Worm (Caenorhabditis elegans) whole organism, L4/young adult: ENCODE data around the gene snf-11.
"Not testable (repeated sequence)": the region's sequence is repeated elsewhere in the genome, so short reads cannot be mapped to it uniquely, and the experiment has no call there.

Experiments
- W03F9.2 ChIP-seq: fragments of 150-350 bp; optimal IDR thresholded peaks from 2 replicates; lab custom pipeline; 2014; ENCODE audit warnings: missing biosample characterization, missing genetic modification characterization
- dao-5 ChIP-seq: sonication (generic microtip); optimal IDR thresholded peaks from 2 replicates; lab custom pipeline; 2016; ENCODE audit warnings: missing genotype, missing genetic modification characterization, moderate library complexity, missing compliant biosample characterization
- him-1 ChIP-seq: sonication (generic microtip); optimal IDR thresholded peaks from 2 replicates; lab custom pipeline; 2016; ENCODE audit warnings: missing genotype, missing genetic modification reagents, missing genetic modification characterization, missing compliant biosample characterization

The snf-11 gene

DNA sequence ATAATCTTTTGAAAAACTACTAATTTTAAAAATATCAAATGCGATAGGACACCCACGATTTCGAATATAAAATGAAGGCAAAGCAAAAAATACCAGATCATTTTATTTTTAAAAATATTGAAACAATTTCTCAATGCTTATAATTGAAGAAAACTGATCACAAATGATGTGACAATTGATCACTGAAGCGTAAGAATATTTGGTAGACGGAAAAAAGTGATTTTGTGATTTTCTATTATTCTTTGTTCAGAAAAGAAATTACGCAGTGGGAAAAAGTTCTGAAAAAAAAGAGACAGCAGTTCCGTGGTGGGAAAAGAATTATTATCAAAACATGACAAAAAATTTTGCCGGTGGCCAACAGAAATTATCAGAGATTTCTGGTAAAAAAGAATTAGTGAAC lies 9.6 kb downstream of the snf-11 start, which contains the start of gene T03F7.5:
TSS of gene T03F7.5 (minus strand) at position 101 of the 400 bp plus-strand sequence.
- TF ChIP-seq dao-5 (no peak), him-1 (tag; lab: Kevin White, UChicago) (no peak), W03F9.2 (tag; lab: Kevin White, UChicago) (no peak)

ce11 chrV:11294393-11294792 lies 13.9 kb downstream of the snf-11 start, which contains the start of gene T03F7.6:
Gene T03F7.6, plus strand, starts transcription at chrV:11294693.
- TF ChIP-seq W03F9.2 (tag; lab: Kevin White, UChicago) (no peak), him-1 (tag; lab: Kevin White, UChicago) (no peak), dao-5 (no peak)

DNA sequence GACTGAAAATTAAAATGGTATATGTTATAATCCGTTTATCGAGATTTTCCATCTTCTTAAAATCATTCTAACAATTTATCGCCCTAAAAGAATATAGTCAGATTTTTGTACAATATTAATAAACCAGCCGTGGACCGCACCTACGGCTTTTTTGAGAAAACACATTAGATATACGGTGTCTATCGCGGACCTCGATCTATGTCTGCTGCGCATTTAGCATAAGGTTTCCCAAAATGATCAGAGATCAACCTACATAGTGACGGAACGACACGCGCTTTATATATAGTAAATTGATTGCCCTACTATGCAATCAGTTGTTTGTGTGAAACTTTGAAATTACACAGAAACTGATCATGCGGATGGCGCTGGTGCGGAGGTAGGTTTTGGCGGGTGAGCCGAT lies 15.6 kb downstream of the snf-11 start:
- TF ChIP-seq dao-5: no peak
- TF ChIP-seq him-1 (tag; lab: Kevin White, UChicago): no peak
- no peak for TF ChIP-seq W03F9.2 (tag; lab: Kevin White, UChicago)

DNA sequence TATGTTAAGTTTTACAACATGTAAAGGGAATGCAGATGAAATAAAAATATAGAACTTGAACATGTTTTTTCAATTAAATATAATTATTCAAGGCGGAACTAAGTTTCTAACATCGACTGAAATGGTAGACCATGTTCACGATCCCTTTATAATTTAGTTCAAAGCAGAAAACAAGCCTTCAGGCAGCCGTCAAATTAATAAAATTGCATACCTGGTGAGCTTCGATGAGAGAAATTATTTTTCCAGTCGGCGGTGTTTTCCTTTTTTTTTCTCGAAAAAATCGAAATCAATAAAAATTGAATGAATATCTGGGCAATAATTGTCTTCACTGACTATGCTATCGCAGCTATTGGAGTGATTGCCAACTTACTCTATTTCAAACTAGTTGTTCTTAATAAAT lies 17.4 kb downstream of the snf-11 start, which contains the start of gene C03E10.1:
TSS of gene C03E10.1 (plus strand) at position 301 of the 400 bp plus-strand sequence.
- TF ChIP-seq him-1 (tag; lab: Kevin White, UChicago): no peak
- no peak for TF ChIP-seq dao-5
- no peak for TF ChIP-seq W03F9.2 (tag; lab: Kevin White, UChicago)

- TF ChIP-seq W03F9.2 (tag; lab: Kevin White, UChicago); dao-5; him-1 (tag; lab: Kevin White, UChicago): not testable (repeated sequence)
Measured at ce11 chrV:11286114-11286513, 22.1 kb downstream of the snf-11 start, which contains the start of gene C03E10.3. Gene C03E10.3, plus strand, starts transcription at chrV:11286414.

ce11 chrV:11282272-11282671 lies 26.0 kb downstream of the snf-11 start, which contains the start of gene gly-20:
Gene gly-20, plus strand, starts transcription at chrV:11282572.
- TF ChIP-seq him-1 (tag; lab: Kevin White, UChicago) (no peak), W03F9.2 (tag; lab: Kevin White, UChicago) (no peak), dao-5 (no peak)

ce11 chrV:11281414-11282209 lies 26.6 kb downstream of the snf-11 start:
- no peak for TF ChIP-seq dao-5
- no peak for TF ChIP-seq W03F9.2 (tag; lab: Kevin White, UChicago)
- TF ChIP-seq him-1 (tag; lab: Kevin White, UChicago): no peak

DNA sequence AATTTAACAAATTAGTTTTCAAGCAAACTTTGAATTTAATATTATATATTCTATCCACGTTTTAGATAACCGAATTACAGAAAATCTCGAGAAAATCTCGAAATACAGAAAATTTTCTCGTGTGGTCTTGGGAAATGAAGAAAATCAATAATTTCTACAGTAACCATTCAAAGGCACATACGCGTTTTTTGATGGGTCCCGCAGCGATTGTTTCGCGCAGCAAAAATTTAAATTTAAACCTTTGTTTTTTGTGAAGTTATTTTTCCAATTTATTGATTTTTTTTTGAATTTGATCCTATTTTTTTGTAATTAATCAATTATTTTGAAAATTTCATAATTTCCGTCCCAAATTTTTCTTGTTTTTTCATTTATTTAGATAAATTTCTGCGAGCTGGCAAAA lies 28.7 kb downstream of the snf-11 start:
- TF ChIP-seq dao-5 (no peak), him-1 (tag; lab: Kevin White, UChicago) (no peak), W03F9.2 (tag; lab: Kevin White, UChicago) (no peak)

DNA sequence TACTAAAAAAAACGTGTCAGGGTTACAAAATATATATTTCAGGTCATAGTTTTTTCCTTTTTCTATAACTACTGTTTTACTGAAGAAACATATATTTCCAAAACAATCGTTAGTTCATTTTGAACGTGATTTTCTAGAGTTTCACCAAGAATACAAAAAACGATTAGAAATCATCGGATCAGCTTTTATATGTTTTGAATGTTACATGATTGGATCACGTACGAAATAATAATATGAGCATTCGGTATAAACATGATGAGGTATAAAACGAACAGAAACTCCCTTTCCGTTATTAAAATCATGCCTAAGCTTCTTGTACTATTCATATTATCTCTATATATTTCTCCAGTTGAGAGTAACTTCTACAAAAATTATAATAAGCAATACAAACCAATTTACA lies 35.4 kb downstream of the snf-11 start, which contains the start of gene clec-223:
TSS of gene clec-223 (plus strand) at position 301 of the 400 bp plus-strand sequence.
- no peak for TF ChIP-seq W03F9.2 (tag; lab: Kevin White, UChicago)

- no peak for TF ChIP-seq him-1 (tag; lab: Kevin White, UChicago)
- no peak for TF ChIP-seq dao-5
- TF ChIP-seq W03F9.2 (tag; lab: Kevin White, UChicago): no peak
Measured at ce11 chrV:11271051-11271450, 37.2 kb downstream of the snf-11 start, which contains the start of gene clec-222. Gene clec-222, plus strand, starts transcription at chrV:11271351.

DNA sequence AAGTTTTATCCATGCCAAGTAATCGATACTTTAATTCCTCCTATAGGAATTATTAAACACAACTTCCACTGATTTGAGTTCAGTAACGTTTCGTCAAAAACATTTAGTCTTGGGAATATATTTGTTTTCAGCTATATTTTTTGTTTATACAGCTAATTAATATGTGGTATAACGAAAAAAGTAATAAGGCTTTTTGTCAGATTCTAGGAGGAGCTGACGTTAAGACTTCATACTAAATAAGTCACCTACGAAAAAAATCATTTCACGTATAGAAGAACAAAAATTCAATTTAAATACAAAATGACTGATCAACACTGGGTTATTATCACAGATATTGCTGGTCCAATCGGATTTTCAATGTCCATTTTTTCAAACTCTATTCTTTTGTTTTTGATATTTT lies 39.5 kb downstream of the snf-11 start, which contains the start of gene str-115:
TSS of gene str-115 (plus strand) at position 301 of the 400 bp plus-strand sequence.
- TF ChIP-seq dao-5: no peak
- TF ChIP-seq W03F9.2 (tag; lab: Kevin White, UChicago): no peak
- TF ChIP-seq him-1 (tag; lab: Kevin White, UChicago): no peak

DNA sequence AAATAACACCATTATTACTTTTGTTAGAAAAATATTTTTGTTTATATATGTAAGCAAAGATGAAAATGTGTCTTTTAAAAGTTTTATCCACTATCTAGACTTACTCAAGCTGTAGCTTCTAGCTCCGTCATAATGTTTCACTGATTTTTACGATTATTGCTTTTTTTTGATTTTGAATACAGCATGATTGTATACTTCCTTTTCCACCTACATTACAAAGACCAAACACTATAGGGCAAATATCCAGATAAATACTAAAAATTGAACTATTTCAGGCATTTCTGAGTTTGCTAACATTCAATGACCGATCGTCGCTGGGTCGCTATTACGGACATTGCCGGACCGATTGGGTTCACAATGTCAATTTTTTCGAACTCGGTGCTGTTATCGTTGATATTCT lies 41.6 kb downstream of the snf-11 start, which contains the start of gene str-116:
TSS of gene str-116 (plus strand) at position 301 of the 400 bp plus-strand sequence.
- no peak for TF ChIP-seq W03F9.2 (tag; lab: Kevin White, UChicago)
- TF ChIP-seq dao-5: no peak
- TF ChIP-seq him-1 (tag; lab: Kevin White, UChicago): no peak

DNA sequence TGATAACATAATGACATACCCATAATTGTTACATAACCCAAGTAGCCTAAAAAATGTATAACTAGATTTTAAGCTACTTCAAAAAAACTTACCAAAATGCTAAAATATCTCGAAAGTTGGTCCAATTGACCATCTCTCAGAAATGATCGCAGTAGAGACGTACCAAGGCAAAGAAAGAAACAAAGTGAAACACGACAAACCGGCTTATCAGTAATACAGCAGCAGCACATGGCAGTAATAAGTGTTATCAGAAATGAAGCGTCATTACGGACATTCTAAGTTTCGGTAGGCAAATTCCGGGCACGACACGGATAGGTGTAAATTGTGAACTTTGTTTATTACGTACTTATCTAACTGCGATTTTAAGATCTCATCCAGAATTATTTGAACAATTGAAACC lies 42.8 kb downstream of the snf-11 start, which contains the start of gene cln-3.1:
TSS of gene cln-3.1 (minus strand) at position 171 of the 400 bp plus-strand sequence.
- no peak for TF ChIP-seq him-1 (tag; lab: Kevin White, UChicago)
- TF ChIP-seq W03F9.2 (tag; lab: Kevin White, UChicago): no peak
- no peak for TF ChIP-seq dao-5

- TF ChIP-seq W03F9.2 (tag; lab: Kevin White, UChicago) (no peak), him-1 (tag; lab: Kevin White, UChicago) (no peak), dao-5 (no peak)
Measured at ce11 chrV:11263025-11263424, 45.2 kb downstream of the snf-11 start, which contains the start of gene F07B10.4. Gene F07B10.4, minus strand, starts transcription at chrV:11263125.
